Fruit fly (Drosophila melanogaster) whole organism, embryonic: ENCODE data around the gene bab2.

Experiments used
- CG10959 ChIP-seq: fragments of 200-800 bp; sonication (Bioruptor generic); IDR thresholded peaks from 2 replicates; pipeline ENCODE4 v1.3.6; 2022; ENCODE audit warnings: missing biosample characterization, missing genetic modification characterization
- CG11504 ChIP-seq: fragments of 200-800 bp; sonication (Bioruptor generic); optimal IDR thresholded peaks from 3 replicates; lab custom pipeline; 2019; ENCODE audit warnings: missing biosample characterization, mild to moderate bottlenecking, missing genetic modification characterization, moderate library complexity
- CG15514 ChIP-seq: fragments of 200-800 bp; sonication (Bioruptor generic); optimal IDR thresholded peaks from 3 replicates; lab custom pipeline; 2017; ENCODE audit warnings: missing biosample characterization, missing genetic modification characterization, mild to moderate bottlenecking, moderate library complexity, missing genetic modification reagents
- CG16779 ChIP-seq: fragments of 200-800 bp; sonication (Bioruptor generic); IDR thresholded peaks from 2 replicates; pipeline ENCODE4 v1.3.6; 2022; ENCODE audit warnings: missing biosample characterization, missing genetic modification characterization
- CG17912 ChIP-seq: fragments of 200-800 bp; sonication (Bioruptor generic); optimal IDR thresholded peaks from 2 replicates; lab custom pipeline; 2018; ENCODE audit warnings: missing biosample characterization, mild to moderate bottlenecking, missing genetic modification characterization
- CG30403 ChIP-seq: fragments of 200-800 bp; sonication (Bioruptor generic); optimal IDR thresholded peaks from 3 replicates; lab custom pipeline; 2016; ENCODE audit warnings: missing biosample characterization, missing genetic modification characterization
- CG3163 ChIP-seq: fragments of 200-800 bp; sonication (Bioruptor generic); optimal IDR thresholded peaks from 3 replicates; lab custom pipeline; 2016; ENCODE audit warnings: missing biosample characterization, missing genetic modification characterization
- CG3281 ChIP-seq: fragments of 200-800 bp; sonication (Bioruptor generic); optimal IDR thresholded peaks from 3 replicates; lab custom pipeline; 2017; ENCODE audit warnings: missing biosample characterization, mild to moderate bottlenecking, missing genetic modification characterization
- CG33213 ChIP-seq: fragments of 200-800 bp; sonication (Bioruptor generic); optimal IDR thresholded peaks from 3 replicates; lab custom pipeline; 2016; ENCODE audit warnings: missing biosample characterization, missing genetic modification characterization
- CG4282 ChIP-seq: fragments of 200-800 bp; sonication (Bioruptor generic); optimal IDR thresholded peaks from 2 replicates; lab custom pipeline; 2016; ENCODE audit warnings: missing biosample characterization, missing genetic modification characterization
- CG4328 ChIP-seq: fragments of 200-800 bp; sonication (Bioruptor generic); optimal IDR thresholded peaks from 3 replicates; lab custom pipeline; 2017; ENCODE audit warnings: missing biosample characterization, missing genetic modification reagents, missing genetic modification characterization
- CG6175 ChIP-seq: fragments of 200-800 bp; sonication (Bioruptor generic); IDR thresholded peaks from 3 replicates; pipeline ENCODE4 v1.3.6; 2022; ENCODE audit warnings: missing biosample characterization, missing genetic modification characterization
- CG6813 ChIP-seq: fragments of 200-800 bp; sonication (Bioruptor generic); optimal IDR thresholded peaks from 2 replicates; lab custom pipeline; 2017; ENCODE audit warnings: missing biosample characterization, missing genetic modification characterization, mild to moderate bottlenecking, moderate library complexity, missing genetic modification reagents
- CG7372 ChIP-seq: fragments of 200-800 bp; sonication (Bioruptor generic); IDR thresholded peaks from 2 replicates; pipeline ENCODE4 v1.3.6; 2022; ENCODE audit warnings: missing biosample characterization, missing genetic modification characterization
- CG8359 ChIP-seq: fragments of 200-800 bp; sonication (Bioruptor generic); optimal IDR thresholded peaks from 2 replicates; lab custom pipeline; 2017; ENCODE audit warnings: missing biosample characterization, mild to moderate bottlenecking, missing genetic modification characterization, borderline replicate concordance
- Dad ChIP-seq: fragments of 200-800 bp; sonication (Bioruptor generic); optimal IDR thresholded peaks from 3 replicates; lab custom pipeline; 2016; ENCODE audit warnings: missing biosample characterization, missing genetic modification characterization
- Fer1 ChIP-seq: fragments of 200-800 bp; sonication (Bioruptor generic); optimal IDR thresholded peaks from 2 replicates; lab custom pipeline; 2017; ENCODE audit warnings: missing biosample characterization, mild to moderate bottlenecking, missing genetic modification characterization
- Hr3 ChIP-seq: fragments of 200-800 bp; sonication (Bioruptor generic); optimal IDR thresholded peaks from 3 replicates; lab custom pipeline; 2016; ENCODE audit warnings: missing biosample characterization, missing genetic modification characterization
- Hr78 ChIP-seq, 2 experiments: fragments of 200-800 bp in 1 of 2; fragments of >200 bp in 1 of 2; sonication (Bioruptor generic) in 1 of 2; optimal IDR thresholded peaks; 2 replicates each; lab custom pipeline; 2017 to 2019; ENCODE audit warnings: missing biosample characterization in 2 of 2, missing genetic modification characterization in 2 of 2, mild to moderate bottlenecking in 1 of 2, moderate library complexity in 1 of 2
- Hsf ChIP-seq: fragments of 200-800 bp; sonication (Bioruptor generic); optimal IDR thresholded peaks from 3 replicates; lab custom pipeline; 2016; ENCODE audit warnings: missing biosample characterization, missing genetic modification characterization
- MTF-1 ChIP-seq: fragments of 200-800 bp; sonication (Bioruptor generic); optimal IDR thresholded peaks from 2 replicates; lab custom pipeline; 2018; ENCODE audit warnings: missing biosample characterization, mild to moderate bottlenecking, missing genetic modification characterization, borderline replicate concordance
- NFAT ChIP-seq: fragments of 200-800 bp; sonication (Bioruptor generic); IDR thresholded peaks from 2 replicates; pipeline ENCODE4 v1.3.6; 2022; ENCODE audit warnings: missing biosample characterization, missing genetic modification characterization
- Pdp1 ChIP-seq, 2 experiments: fragments of 200-800 bp; sonication (Bioruptor generic); optimal IDR thresholded peaks; 3 replicates each; lab custom pipeline; 2016; ENCODE audit warnings: missing biosample characterization in 2 of 2, missing genetic modification characterization in 2 of 2, mild to moderate bottlenecking in 1 of 2, moderate library complexity in 1 of 2
- Poxn ChIP-seq: fragments of 200-800 bp; sonication (Bioruptor generic); IDR thresholded peaks from 2 replicates; pipeline ENCODE4 v1.3.6; 2022; ENCODE audit warnings: missing biosample characterization, missing genetic modification characterization
- Sox100B ChIP-seq: fragments of 200-800 bp; sonication (Bioruptor generic); optimal IDR thresholded peaks from 3 replicates; lab custom pipeline; 2018; ENCODE audit warnings: missing biosample characterization, mild to moderate bottlenecking, missing genetic modification characterization
- Sox102F ChIP-seq: fragments of 200-800 bp; sonication (Bioruptor generic); optimal IDR thresholded peaks from 2 replicates; lab custom pipeline; 2018; ENCODE audit warnings: missing biosample characterization, mild to moderate bottlenecking, missing genetic modification characterization, moderate library complexity
- Spps ChIP-seq: fragments of 200-800 bp; sonication (Bioruptor generic); optimal IDR thresholded peaks from 2 replicates; lab custom pipeline; 2018; ENCODE audit warnings: missing biosample characterization, mild to moderate bottlenecking, missing genetic modification characterization
- ap ChIP-seq: fragments of 200-800 bp; sonication (Bioruptor generic); IDR thresholded peaks from 2 replicates; pipeline ENCODE4 v1.3.6; 2022; ENCODE audit warnings: missing biosample characterization, missing genetic modification characterization
- bbx ChIP-seq: fragments of 200-800 bp; sonication (Bioruptor generic); IDR thresholded peaks from 2 replicates; pipeline ENCODE4 v1.3.6; 2022; ENCODE audit warnings: missing biosample characterization, missing genetic modification characterization; ENCODE audit not compliant: partially characterized antibody
- bsh ChIP-seq, 2 experiments: fragments of 200-800 bp; sonication (Bioruptor generic); optimal IDR thresholded peaks; 2 replicates each; lab custom pipeline; 2017 to 2018; ENCODE audit warnings: mild to moderate bottlenecking in 2 of 2, missing biosample characterization in 2 of 2, missing genetic modification characterization in 2 of 2, moderate library complexity in 1 of 2
- cato ChIP-seq: fragments of 200-800 bp; sonication (Bioruptor generic); optimal IDR thresholded peaks from 2 replicates; lab custom pipeline; 2016; ENCODE audit warnings: missing biosample characterization, missing genetic modification characterization, borderline replicate concordance
- fd102C ChIP-seq: fragments of 200-800 bp; sonication (Bioruptor generic); optimal IDR thresholded peaks from 2 replicates; lab custom pipeline; 2018; ENCODE audit warnings: missing biosample characterization, mild to moderate bottlenecking, missing genetic modification characterization, moderate library complexity
- fru ChIP-seq: fragments of >200 bp; optimal IDR thresholded peaks from 2 replicates; lab custom pipeline; 2017
- ind ChIP-seq: fragments of 200-800 bp; sonication (Bioruptor generic); optimal IDR thresholded peaks from 3 replicates; lab custom pipeline; 2016; ENCODE audit warnings: missing biosample characterization, missing genetic modification characterization
- jumu ChIP-seq: fragments of 200-800 bp; sonication (Bioruptor generic); optimal IDR thresholded peaks from 3 replicates; lab custom pipeline; 2016; ENCODE audit warnings: missing biosample characterization, missing genetic modification characterization
- nau ChIP-seq: fragments of 200-800 bp; sonication (Bioruptor generic); optimal IDR thresholded peaks from 3 replicates; lab custom pipeline; 2017; ENCODE audit warnings: missing biosample characterization, mild to moderate bottlenecking, missing genetic modification characterization, missing genetic modification reagents
- otp ChIP-seq: fragments of 200-800 bp; sonication (Bioruptor generic); IDR thresholded peaks from 3 replicates; pipeline ENCODE4, ENCODE4 v1.3.6; 2022; ENCODE audit warnings: missing biosample characterization, missing genetic modification characterization
- pnt ChIP-seq: fragments of 200-800 bp; sonication (Bioruptor generic); optimal IDR thresholded peaks from 3 replicates; lab custom pipeline; 2016; ENCODE audit warnings: missing biosample characterization, missing genetic modification characterization
- psq ChIP-seq: fragments of 200-800 bp; sonication (Bioruptor generic); optimal IDR thresholded peaks from 2 replicates; lab custom pipeline; 2017; ENCODE audit warnings: missing biosample characterization, missing genetic modification characterization
- shn ChIP-seq: fragments of 200-800 bp; sonication (Bioruptor generic); optimal IDR thresholded peaks from 3 replicates; lab custom pipeline; 2016; ENCODE audit warnings: missing biosample characterization, missing genetic modification characterization
- so ChIP-seq: fragments of 200-800 bp; sonication (Bioruptor generic); IDR thresholded peaks from 3 replicates; pipeline ENCODE4 v1.3.6; 2022; ENCODE audit warnings: missing biosample characterization, missing genetic modification characterization
- stc ChIP-seq: fragments of 200-800 bp; sonication (Bioruptor generic); IDR thresholded peaks from 2 replicates; pipeline ENCODE4 v1.3.6; 2022; ENCODE audit warnings: missing biosample characterization, missing genetic modification characterization
- stwl ChIP-seq: fragments of 200-800 bp; sonication (Bioruptor generic); optimal IDR thresholded peaks from 3 replicates; lab custom pipeline; 2018; ENCODE audit warnings: missing biosample characterization, mild to moderate bottlenecking, missing genetic modification characterization, moderate library complexity
- tap ChIP-seq: fragments of 200-800 bp; optimal IDR thresholded peaks from 3 replicates; lab custom pipeline; 2019; ENCODE audit warnings: missing biosample characterization, mild to moderate bottlenecking, missing genetic modification characterization, moderate library complexity
- tgo ChIP-seq: fragments of 200-800 bp; sonication (Bioruptor generic); IDR thresholded peaks from 3 replicates; pipeline ENCODE4 v1.3.6; 2022; ENCODE audit warnings: missing biosample characterization, missing genetic modification characterization
- tin ChIP-seq: fragments of 200-800 bp; sonication (Bioruptor generic); optimal IDR thresholded peaks from 3 replicates; lab custom pipeline; 2016; ENCODE audit warnings: missing biosample characterization, missing genetic modification characterization
- trh ChIP-seq: fragments of 200-800 bp; sonication (Bioruptor generic); optimal IDR thresholded peaks from 2 replicates; lab custom pipeline; 2016; ENCODE audit warnings: missing biosample characterization, missing genetic modification characterization
- ttk ChIP-seq: fragments of 200-800 bp; sonication (Bioruptor generic); IDR thresholded peaks from 2 replicates; pipeline ENCODE4 v2.1.2; 2022; ENCODE audit warnings: missing biosample characterization, missing genetic modification characterization

The bab2 gene

DNA sequence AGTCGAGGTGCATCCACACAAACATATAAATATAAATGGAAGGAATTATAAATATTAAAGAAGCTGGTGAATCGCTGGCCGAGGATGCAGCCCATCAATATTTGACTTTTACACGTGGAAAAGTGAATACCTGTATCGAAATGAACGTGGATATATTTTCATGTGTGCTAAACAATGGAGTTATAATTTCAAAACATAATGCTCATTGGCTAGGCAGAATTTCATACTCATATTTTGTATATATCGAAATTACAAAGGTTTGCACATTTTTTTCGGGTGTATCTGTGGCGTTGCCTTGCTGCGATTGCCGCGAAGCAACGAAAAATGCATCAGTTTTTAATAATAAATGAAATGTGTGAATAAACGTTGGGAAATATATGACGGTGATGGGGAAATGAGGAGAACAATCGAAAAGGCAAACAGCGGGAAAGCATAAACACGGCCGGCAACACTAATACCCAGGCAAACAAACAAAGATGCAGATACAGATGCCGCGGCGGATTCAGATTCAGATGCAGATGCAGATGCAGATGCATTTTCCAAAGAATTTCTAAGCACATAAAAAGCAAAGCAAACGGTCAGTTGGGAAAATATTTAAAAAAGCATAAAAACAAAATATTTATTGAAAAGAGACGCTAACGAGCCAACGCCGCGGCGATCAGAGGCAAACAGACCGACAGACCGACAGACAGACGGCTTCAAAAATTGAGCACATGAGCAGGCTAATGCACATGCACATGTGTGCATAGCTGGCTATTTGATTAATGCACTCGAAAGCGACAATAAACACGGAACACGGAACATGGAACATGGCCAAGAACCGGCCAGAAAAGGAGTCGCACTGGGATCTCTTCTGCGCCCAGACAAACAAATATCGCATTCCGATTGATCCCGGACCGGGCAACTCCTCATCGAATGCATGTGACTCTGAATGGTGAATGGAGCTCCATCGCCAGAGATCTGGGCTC lies 79.8 kb downstream of the bab2 start (continued):
- peak; percentile 80 for TF ChIP-seq Spps
- no peak for TF ChIP-seq shn
- TF ChIP-seq tap (tag; lab: Kevin White, UChicago), result peak; percentile 56
- TF ChIP-seq tgo, result peak; percentile 50; the same call in 2 of the 3 replicates
- TF ChIP-seq Dad (GFP tag; lab: Kevin White, UChicago), result no peak
- no peak for TF ChIP-seq CG4282 (GFP tag; lab: Kevin White, UChicago)
- TF ChIP-seq ind, result no peak
- peak; percentile 52 for TF ChIP-seq CG8359 (GFP tag; lab: Kevin White, UChicago)
- peak; percentile 72 for TF ChIP-seq CG10959 (GFP tag; lab: Robert Waterston, UW)
- peak; percentile 45 for TF ChIP-seq fd102C (GFP tag; lab: Kevin White, UChicago)
- no peak for TF ChIP-seq Hr3
- TF ChIP-seq CG3163, result no peak
- no peak for TF ChIP-seq jumu (GFP tag; lab: Kevin White, UChicago)
- TF ChIP-seq CG15514 (GFP tag; lab: Kevin White, UChicago), result no peak
- TF ChIP-seq ap, result no peak
- peak; percentile 38; the same call in 1 of the 3 replicates for TF ChIP-seq otp (GFP tag; lab: Robert Waterston, UW)
- no peak for TF ChIP-seq CG33213 (GFP tag; lab: Kevin White, UChicago)
- no peak for TF ChIP-seq Hsf (GFP tag; lab: Kevin White, UChicago)
- no peak for TF ChIP-seq nau
- no peak for TF ChIP-seq CG7372 (GFP tag; lab: Robert Waterston, UW)
- TF ChIP-seq pnt (GFP tag; lab: Kevin White, UChicago), result peak; percentile 17
- TF ChIP-seq CG30403, result no peak
- TF ChIP-seq cato, result peak; percentile 9
- no peak for TF ChIP-seq Fer1 (GFP tag; lab: Kevin White, UChicago)
- TF ChIP-seq NFAT (GFP tag; lab: Robert Waterston, UW), result no peak
- no peak for TF ChIP-seq bbx (GFP tag; lab: Robert Waterston, UW)
- no peak for TF ChIP-seq CG4328 (GFP tag; lab: Kevin White, UChicago)
- no peak for TF ChIP-seq CG3281 (GFP tag; lab: Kevin White, UChicago)
- no peak for TF ChIP-seq CG17912 (GFP tag; lab: Kevin White, UChicago)
- peak; percentile 19 for TF ChIP-seq Sox100B (GFP tag; lab: Kevin White, UChicago)
- peak in 1 of 2 experiments; percentile 4 for TF ChIP-seq Hr78 (GFP tag; optimal IDR thresholded peaks at IDR 0.05; lab: Kevin White, UChicago)
- no peak for TF ChIP-seq CG16779 (GFP tag; lab: Robert Waterston, UW)
- TF ChIP-seq MTF-1 (GFP tag; lab: Kevin White, UChicago), result no peak
- peak; percentile 35 for TF ChIP-seq CG6813
- TF ChIP-seq Sox102F (GFP tag; lab: Kevin White, UChicago), result peak; percentile 49
- 0 out of 2 replicates have a peak, but pooled peaks have one; percentile 18 for TF ChIP-seq ttk
- peak; percentile 56 for TF ChIP-seq CG11504
- no peak for TF ChIP-seq CG6175 (GFP tag; lab: Robert Waterston, UW)
- peak; percentile 74 for TF ChIP-seq tin (GFP tag; lab: Kevin White, UChicago)
- TF ChIP-seq trh, result no peak
- TF ChIP-seq fru (lab: Kevin White, UChicago), result no peak
- TF ChIP-seq stc, result no peak
- no peak for TF ChIP-seq Poxn (GFP tag; lab: Robert Waterston, UW)
- TF ChIP-seq Pdp1 (GFP tag; optimal IDR thresholded peaks at IDR 0.05; lab: Kevin White, UChicago), result peak; percentile 7 to 42
- TF ChIP-seq bsh (GFP tag; optimal IDR thresholded peaks at IDR 0.05; lab: Kevin White, UChicago), result peak in 1 of 2 experiments; percentile 88
- TF ChIP-seq stwl (tag; lab: Kevin White, UChicago), result no peak
- no peak for TF ChIP-seq so
- TF ChIP-seq psq (GFP tag; lab: Kevin White, UChicago), result no peak
